Fruit fly (Drosophila melanogaster) whole organism, prepupa: ENCODE results near the gene CG13004.

Source experiments
- CG10631 ChIP-seq: fragments of 200-800 bp; sonication (Bioruptor generic); optimal IDR thresholded peaks from 2 replicates; lab custom pipeline; 2016; ENCODE audit warnings: missing biosample characterization, missing genetic modification characterization
- CG10669 ChIP-seq: fragments of 200-800 bp; sonication (Bioruptor generic); optimal IDR thresholded peaks from 3 replicates; lab custom pipeline; 2018; ENCODE audit warnings: missing biosample characterization, mild to moderate bottlenecking, missing genetic modification characterization, moderate library complexity
- CG11294 ChIP-seq: fragments of 200-800 bp; sonication (Bioruptor generic); IDR thresholded peaks from 2 replicates; pipeline ENCODE4 v1.3.6; 2022; ENCODE audit warnings: missing biosample characterization, missing genetic modification characterization
- CG11762 ChIP-seq: fragments of 200-800 bp; sonication (Bioruptor generic); optimal IDR thresholded peaks from 3 replicates; lab custom pipeline; 2016; ENCODE audit warnings: missing biosample characterization, missing genetic modification characterization; ENCODE audit not compliant: insufficient read depth
- CG11902 ChIP-seq: fragments of 200-800 bp; sonication (Bioruptor generic); optimal IDR thresholded peaks from 3 replicates; lab custom pipeline; 2016; ENCODE audit warnings: missing biosample characterization, missing genetic modification characterization
- CG15336 ChIP-seq: fragments of 200-800 bp; sonication (Bioruptor generic); IDR thresholded peaks from 2 replicates; pipeline ENCODE4 v1.3.6; 2022; ENCODE audit warnings: missing biosample characterization, missing genetic modification characterization
- CG1621 ChIP-seq: fragments of 200-800 bp; sonication (Bioruptor generic); optimal IDR thresholded peaks from 3 replicates; lab custom pipeline; 2018; ENCODE audit warnings: missing biosample characterization, mild to moderate bottlenecking, missing genetic modification characterization
- CG16779 ChIP-seq: fragments of 200-800 bp; sonication (Bioruptor generic); optimal IDR thresholded peaks from 3 replicates; lab custom pipeline; 2017; ENCODE audit warnings: missing biosample characterization, mild to moderate bottlenecking, missing genetic modification characterization
- CG3032 ChIP-seq: fragments of 200-800 bp; optimal IDR thresholded peaks from 2 replicates; lab custom pipeline; 2019; ENCODE audit warnings: missing biosample characterization, mild to moderate bottlenecking, missing genetic modification characterization, moderate library complexity
- CG31627 ChIP-seq: fragments of 200-800 bp; sonication (Bioruptor generic); optimal IDR thresholded peaks from 3 replicates; lab custom pipeline; 2016; ENCODE audit warnings: missing biosample characterization, missing genetic modification characterization
- CG32006 ChIP-seq: fragments of 200-800 bp; sonication (Bioruptor generic); optimal IDR thresholded peaks from 3 replicates; lab custom pipeline; 2017; ENCODE audit warnings: missing biosample characterization, mild to moderate bottlenecking, missing genetic modification characterization
- CG34406 ChIP-seq: fragments of 200-800 bp; sonication (Bioruptor generic); optimal IDR thresholded peaks from 3 replicates; lab custom pipeline; 2016; ENCODE audit warnings: missing biosample characterization, missing genetic modification characterization
- CG3919 ChIP-seq: fragments of 200-800 bp; sonication (Bioruptor generic); optimal IDR thresholded peaks from 3 replicates; lab custom pipeline; 2016; ENCODE audit warnings: missing biosample characterization, missing genetic modification characterization
- CG4318 ChIP-seq: fragments of 200-800 bp; sonication (Bioruptor generic); optimal IDR thresholded peaks from 3 replicates; lab custom pipeline; 2017; ENCODE audit warnings: missing biosample characterization, mild to moderate bottlenecking, missing genetic modification characterization
- CG6163 ChIP-seq: fragments of 200-800 bp; sonication (Bioruptor generic); IDR thresholded peaks from 3 replicates; pipeline ENCODE4 v1.3.6; 2022; ENCODE audit warnings: missing biosample characterization, missing genetic modification characterization
- CG6276 ChIP-seq: fragments of 200-800 bp; sonication (Bioruptor generic); optimal IDR thresholded peaks from 2 replicates; lab custom pipeline; 2017; ENCODE audit warnings: missing biosample characterization, mild to moderate bottlenecking, missing genetic modification characterization
- CG8119 ChIP-seq: fragments of 200-800 bp; sonication (Bioruptor generic); IDR thresholded peaks from 3 replicates; pipeline ENCODE4 v1.3.6; 2022; ENCODE audit warnings: missing biosample characterization, missing genetic modification characterization
- CG8632 ChIP-seq: fragments of 200-800 bp; sonication (Bioruptor generic); optimal IDR thresholded peaks from 3 replicates; lab custom pipeline; 2016; ENCODE audit warnings: missing biosample characterization, missing genetic modification characterization
- Eip78C ChIP-seq: fragments of 200-800 bp; sonication (Bioruptor generic); peaks from one replicate; lab custom pipeline; 2016; ENCODE audit warnings: missing biosample characterization, missing genetic modification characterization
- Ets96B ChIP-seq: fragments of 200-800 bp; optimal IDR thresholded peaks from 2 replicates; lab custom pipeline; 2019; ENCODE audit warnings: missing biosample characterization, mild to moderate bottlenecking, missing genetic modification characterization, moderate library complexity
- Gug ChIP-seq: fragments of 200-800 bp; sonication (Bioruptor generic); IDR thresholded peaks from 2 replicates; pipeline ENCODE4 v1.3.6; 2022; ENCODE audit warnings: missing biosample characterization, missing genetic modification characterization
- Hr38 ChIP-seq: sonication (Bioruptor generic); optimal IDR thresholded peaks from 2 replicates; lab custom pipeline; 2016; ENCODE audit warnings: missing biosample characterization, missing genetic modification characterization
- Hr39 ChIP-seq: fragments of 200-800 bp; sonication (Bioruptor generic); optimal IDR thresholded peaks from 2 replicates; lab custom pipeline; 2016; ENCODE audit warnings: missing biosample characterization, missing genetic modification characterization
- Hr4 ChIP-seq: fragments of 200-800 bp; sonication (Bioruptor generic); optimal IDR thresholded peaks from 3 replicates; lab custom pipeline; 2016; ENCODE audit warnings: missing biosample characterization, missing genetic modification characterization
- Met ChIP-seq: fragments of 200-800 bp; sonication (Bioruptor generic); optimal IDR thresholded peaks from 3 replicates; lab custom pipeline; 2016; ENCODE audit warnings: missing biosample characterization, missing genetic modification characterization
- OdsH ChIP-seq: fragments of 200-800 bp; sonication (Bioruptor generic); optimal IDR thresholded peaks from 3 replicates; lab custom pipeline; 2016; ENCODE audit warnings: missing biosample characterization, missing genetic modification characterization
- Sox102F ChIP-seq: fragments of 200-800 bp; sonication (Bioruptor generic); optimal IDR thresholded peaks from 2 replicates; lab custom pipeline; 2016; ENCODE audit warnings: missing biosample characterization, mild to moderate bottlenecking, missing genetic modification characterization
- achi ChIP-seq: fragments of 200-800 bp; sonication (Bioruptor generic); optimal IDR thresholded peaks from 3 replicates; lab custom pipeline; 2016; ENCODE audit warnings: missing biosample characterization, missing genetic modification characterization
- acj6 ChIP-seq: fragments of 200-800 bp; sonication (Bioruptor generic); optimal IDR thresholded peaks from 3 replicates; lab custom pipeline; 2016; ENCODE audit warnings: missing biosample characterization, missing genetic modification characterization
- dsx ChIP-seq: fragments of 200-800 bp; optimal IDR thresholded peaks from 3 replicates; lab custom pipeline; 2019; ENCODE audit warnings: missing biosample characterization, mild to moderate bottlenecking, missing genetic modification characterization, moderate library complexity; ENCODE audit not compliant: poor library complexity, severe bottlenecking
- eg ChIP-seq: fragments of 200-800 bp; sonication (Bioruptor generic); IDR thresholded peaks from 3 replicates; pipeline ENCODE4 v1.3.6; 2022; ENCODE audit warnings: missing biosample characterization, missing genetic modification characterization
- esn ChIP-seq: fragments of 200-800 bp; sonication (Bioruptor generic); optimal IDR thresholded peaks from 2 replicates; lab custom pipeline; 2016; ENCODE audit warnings: missing biosample characterization, mild to moderate bottlenecking, missing genetic modification characterization, moderate library complexity
- fkh ChIP-seq: fragments of 200-800 bp; sonication (Bioruptor generic); optimal IDR thresholded peaks from 3 replicates; lab custom pipeline; 2017; ENCODE audit warnings: missing biosample characterization, mild to moderate bottlenecking, missing genetic modification characterization, moderate library complexity
- pdm3 ChIP-seq: fragments of 200-800 bp; sonication (Bioruptor generic); optimal IDR thresholded peaks from 3 replicates; lab custom pipeline; 2016; ENCODE audit warnings: missing biosample characterization, missing genetic modification characterization
- salr ChIP-seq, 2 experiments: fragments of 200-800 bp; sonication (Bioruptor generic); optimal IDR thresholded peaks; 3 replicates each; lab custom pipeline; 2016 to 2018; ENCODE audit warnings: missing biosample characterization in 2 of 2, missing genetic modification characterization in 2 of 2, mild to moderate bottlenecking in 1 of 2
- ss ChIP-seq, 2 experiments: fragments of 200-800 bp; sonication (Bioruptor generic); optimal IDR thresholded peaks; 2 replicates in 1 of 2; 3 replicates in 1 of 2; lab custom pipeline; 2017 to 2018; ENCODE audit warnings: mild to moderate bottlenecking in 2 of 2, missing biosample characterization in 2 of 2, missing genetic modification characterization in 2 of 2, moderate library complexity in 1 of 2
- svp ChIP-seq: fragments of 200-800 bp; sonication (Bioruptor generic); peaks from one replicate; lab custom pipeline; 2016; ENCODE audit warnings: missing biosample characterization, missing genetic modification characterization
- topi ChIP-seq: fragments of 200-800 bp; sonication (Bioruptor generic); optimal IDR thresholded peaks from 3 replicates; lab custom pipeline; 2016; ENCODE audit warnings: missing biosample characterization, missing genetic modification characterization

CG13004 gene

DNA sequence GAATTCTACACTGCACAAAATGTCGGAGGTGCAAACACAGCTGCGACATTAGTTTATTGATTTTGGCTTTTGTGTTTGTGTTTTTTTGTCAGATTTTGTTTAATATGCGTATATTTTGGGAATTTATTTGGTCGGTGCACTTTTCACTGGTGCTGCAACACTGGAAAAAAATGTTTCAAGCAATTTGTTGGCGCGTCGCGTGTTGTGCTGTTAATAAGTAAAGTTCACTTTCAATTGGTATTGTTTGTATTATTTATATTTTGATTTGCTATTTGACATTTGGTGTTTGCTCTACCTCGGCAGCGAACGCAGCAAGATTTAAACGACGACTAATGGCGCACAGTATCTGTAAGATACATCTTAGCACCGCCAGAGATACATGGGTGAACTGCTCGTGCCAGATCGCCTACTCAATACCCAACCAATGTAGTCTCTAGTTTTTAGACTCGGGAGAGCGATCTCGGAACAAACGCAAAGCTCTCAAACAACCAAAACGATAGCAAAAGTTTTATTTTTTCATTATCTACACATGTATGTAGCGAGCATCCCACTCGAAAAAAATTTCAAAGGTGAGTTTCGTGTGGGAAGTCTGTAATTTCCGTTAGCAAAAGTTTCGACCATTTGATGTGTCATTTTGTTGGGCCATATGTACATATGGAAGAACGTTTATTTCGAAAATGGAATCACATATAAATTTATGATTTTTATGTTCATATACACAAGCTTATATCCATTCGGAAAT, 53.0 kb downstream of the CG13004 start (continued):
- no peak for TF ChIP-seq Hr39 (GFP tag; lab: Kevin White, UChicago)
- TF ChIP-seq eg: peak; percentile 72
- no peak for TF ChIP-seq CG34406 (GFP tag; lab: Kevin White, UChicago)
- TF ChIP-seq Met (GFP tag; lab: Kevin White, UChicago): no peak
- no peak for TF ChIP-seq Sox102F (GFP tag; lab: Kevin White, UChicago)
- peak; percentile 5 for TF ChIP-seq CG3032 (tag; lab: Kevin White, UChicago)
- TF ChIP-seq CG15336 (GFP tag; lab: Robert Waterston, UW): peak; percentile 71
- peak; percentile 7 for TF ChIP-seq esn (GFP tag; lab: Kevin White, UChicago)
- TF ChIP-seq salr (GFP tag; optimal IDR thresholded peaks at IDR 0.05; lab: Kevin White, UChicago): peak in 1 of 2 experiments; percentile 59
- peak; percentile 68 for TF ChIP-seq Hr4 (GFP tag; lab: Kevin White, UChicago)
- TF ChIP-seq ss (GFP tag; optimal IDR thresholded peaks at IDR 0.05; lab: Kevin White, UChicago): no peak
- TF ChIP-seq CG8632 (GFP tag; lab: Kevin White, UChicago): no peak
- TF ChIP-seq CG11902 (GFP tag; lab: Kevin White, UChicago): no peak
- no peak for TF ChIP-seq Hr38 (GFP tag; lab: Kevin White, UChicago)

DNA sequence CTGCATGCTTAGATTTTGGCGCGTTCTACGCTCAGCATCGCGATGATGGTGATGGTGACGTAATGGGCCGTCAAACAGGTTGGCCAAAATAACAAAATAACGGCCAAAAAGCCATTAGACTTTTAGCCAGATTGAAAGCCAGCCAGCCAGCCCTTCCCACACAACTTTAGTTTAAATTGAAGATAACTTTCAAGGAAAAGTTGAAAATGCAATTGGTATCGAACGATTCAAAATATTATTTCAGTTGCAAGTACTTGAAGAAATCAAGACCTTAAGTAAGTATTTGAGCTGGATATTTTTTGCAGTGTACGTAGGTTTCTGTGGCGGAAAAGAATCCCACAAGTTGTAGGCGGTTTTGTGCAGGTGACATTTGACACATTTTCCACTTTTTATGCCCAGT, 54.3 kb downstream of the CG13004 start:
- TF ChIP-seq acj6: no peak
- TF ChIP-seq CG32006: peak; percentile 35
- peak; percentile 40; the same call in 1 of the 2 replicates for TF ChIP-seq CG15336 (GFP tag; lab: Robert Waterston, UW)
- TF ChIP-seq CG10631 (GFP tag; lab: Kevin White, UChicago): no peak
- peak; percentile 42 for TF ChIP-seq eg
- peak; percentile 57 for TF ChIP-seq Eip78C (GFP tag; lab: Kevin White, UChicago)
- 0 out of 3 replicates have a peak, but pooled peaks have one; percentile 7 for TF ChIP-seq CG6163 (GFP tag; lab: Robert Waterston, UW)
- peak; percentile 8 for TF ChIP-seq Hr4 (GFP tag; lab: Kevin White, UChicago)
- TF ChIP-seq, all 60 proteins: peak for 6

DNA sequence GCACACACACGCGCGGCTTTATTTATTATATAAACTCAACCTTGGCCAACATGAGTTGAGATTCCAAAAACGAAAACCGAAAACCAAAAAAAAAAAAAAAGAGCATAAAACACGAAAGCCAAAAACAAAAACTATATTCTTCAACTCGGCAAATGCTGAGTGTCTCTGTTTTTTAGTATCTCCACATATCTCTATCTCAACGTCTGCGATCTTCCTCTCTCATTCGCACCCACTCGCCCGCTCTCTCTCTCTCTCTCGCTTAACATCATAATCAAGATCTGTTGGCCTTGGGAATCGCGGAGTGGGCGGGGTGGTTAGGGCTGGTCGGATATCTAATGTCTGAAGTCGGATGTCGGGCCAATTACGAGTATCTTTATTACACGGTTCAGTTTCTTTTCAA, 55.1 kb downstream of the CG13004 start:
- TF ChIP-seq salr (GFP tag; optimal IDR thresholded peaks at IDR 0.05; lab: Kevin White, UChicago): no peak
- no peak for TF ChIP-seq CG16779
- peak; percentile 17 for TF ChIP-seq fkh

DNA sequence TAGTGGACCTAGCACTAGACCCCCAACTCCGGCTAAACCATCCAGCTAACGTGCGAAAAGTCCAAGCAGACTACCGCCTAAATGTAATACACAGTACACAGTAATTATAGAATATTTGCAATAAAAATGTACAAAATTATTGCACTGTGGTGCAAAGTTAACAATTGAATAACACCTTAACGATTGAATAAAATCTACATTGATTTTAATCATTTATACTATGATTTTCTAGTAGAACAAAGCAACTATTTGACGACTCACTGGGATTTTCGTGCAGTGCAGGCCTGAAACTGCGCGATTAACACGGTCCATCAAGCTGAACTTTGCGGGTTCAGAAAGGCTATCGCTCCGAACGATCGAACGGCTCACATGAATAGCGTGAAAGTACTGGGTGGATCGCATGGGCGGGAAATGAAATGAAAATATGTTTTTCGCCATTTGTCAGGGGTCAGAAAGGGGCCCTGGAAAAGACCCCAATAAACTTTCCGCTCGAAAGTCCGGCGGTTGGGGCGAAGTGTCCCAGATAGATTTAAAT, 57.1 kb downstream of the CG13004 start:
- TF ChIP-seq achi (GFP tag; lab: Kevin White, UChicago): peak; percentile 9
- peak; percentile 56 for TF ChIP-seq CG32006
- no peak for TF ChIP-seq esn (GFP tag; lab: Kevin White, UChicago)
- no peak for TF ChIP-seq Met (GFP tag; lab: Kevin White, UChicago)
- peak; percentile 76 for TF ChIP-seq Eip78C (GFP tag; lab: Kevin White, UChicago)
- TF ChIP-seq OdsH: no peak
- TF ChIP-seq Gug: no peak
- peak; percentile 32 for TF ChIP-seq pdm3 (GFP tag; lab: Kevin White, UChicago)
- peak; percentile 13 for TF ChIP-seq CG10669 (GFP tag; lab: Kevin White, UChicago)
- 0 out of 3 replicates have a peak, but pooled peaks have one; percentile 39 for TF ChIP-seq CG8119 (GFP tag; lab: Robert Waterston, UW)
- peak in 1 of 2 experiments; percentile 0 for TF ChIP-seq salr (GFP tag; optimal IDR thresholded peaks at IDR 0.05; lab: Kevin White, UChicago)
- peak; percentile 96 for TF ChIP-seq svp
- peak; percentile 3 for TF ChIP-seq Ets96B (tag; lab: Kevin White, UChicago)
- TF ChIP-seq CG4318 (GFP tag; lab: Kevin White, UChicago): no peak
- no peak for TF ChIP-seq CG11762
- TF ChIP-seq CG31627 (GFP tag; lab: Kevin White, UChicago): no peak
- no peak for TF ChIP-seq CG11294 (GFP tag; lab: Robert Waterston, UW)
- TF ChIP-seq Hr4 (GFP tag; lab: Kevin White, UChicago): peak; percentile 29
- TF ChIP-seq CG3032 (tag; lab: Kevin White, UChicago): peak; percentile 3
- TF ChIP-seq CG10631 (GFP tag; lab: Kevin White, UChicago): no peak
- peak; percentile 28; the same call in 1 of the 3 replicates for TF ChIP-seq eg
- TF ChIP-seq dsx (GFP tag; lab: Kevin White, UChicago): peak; percentile 25
- TF ChIP-seq fkh: no peak
- no peak for TF ChIP-seq CG1621 (tag; lab: Kevin White, UChicago)
- TF ChIP-seq CG6276 (GFP tag; lab: Kevin White, UChicago): peak; percentile 40
- TF ChIP-seq CG3919: peak; percentile 22
- TF ChIP-seq topi (GFP tag; lab: Kevin White, UChicago): peak; percentile 28
